Worm (Caenorhabditis elegans) whole organism, early embryonic: Measurements from ENCODE around the gene nrf-6.

Experiments used
- B0310.2 ChIP-seq: sonication (generic microtip); optimal IDR thresholded peaks from 2 replicates; lab custom pipeline; 2016; ENCODE audit warnings: mild to moderate bottlenecking, missing genetic modification characterization, missing compliant biosample characterization
- F13C5.2 ChIP-seq: sonication (generic microtip); optimal IDR thresholded peaks from 2 replicates; lab custom pipeline; 2017; ENCODE audit warnings: mild to moderate bottlenecking, missing genetic modification characterization, inconsistent platforms, missing compliant biosample characterization
- aly-1 ChIP-seq: sonication (generic microtip); optimal IDR thresholded peaks from 2 replicates; lab custom pipeline; 2016; ENCODE audit warnings: missing genetic modification characterization, missing compliant biosample characterization
- ama-1 ChIP-seq: fragments of 150-350 bp; optimal IDR thresholded peaks from 2 replicates; lab custom pipeline; 2014
- ceh-13 ChIP-seq: fragments of 200-800 bp; sonication (Bioruptor generic); optimal IDR thresholded peaks from 2 replicates; lab custom pipeline; 2018; ENCODE audit warnings: mild to moderate bottlenecking, missing genetic modification characterization, missing compliant biosample characterization
- ceh-36 ChIP-seq: sonication (generic microtip); optimal IDR thresholded peaks from 2 replicates; lab custom pipeline; 2016; ENCODE audit warnings: missing genetic modification characterization, inconsistent platforms, missing compliant biosample characterization
- ets-7 ChIP-seq: sonication (generic microtip); optimal IDR thresholded peaks from 2 replicates; lab custom pipeline; 2016; ENCODE audit warnings: missing genotype, missing genetic modification characterization, missing compliant biosample characterization
- flt-1 ChIP-seq: fragments of 200-800 bp; sonication (Bioruptor generic); IDR thresholded peaks from 2 replicates; pipeline ENCODE4 v1.3.6; 2022; ENCODE audit warnings: missing genetic modification characterization, missing compliant biosample characterization
- hmbx-1 ChIP-seq: sonication (generic microtip); optimal IDR thresholded peaks from 2 replicates; lab custom pipeline; 2016; ENCODE audit warnings: mild to moderate bottlenecking, missing genetic modification characterization, missing compliant biosample characterization
- hmg-4 ChIP-seq: fragments of 200-800 bp; sonication (Bioruptor generic); optimal IDR thresholded peaks from 2 replicates; lab custom pipeline; 2018; ENCODE audit warnings: mild to moderate bottlenecking, missing genetic modification characterization, missing compliant biosample characterization
- hnd-1 ChIP-seq: sonication (generic microtip); optimal IDR thresholded peaks from 2 replicates; lab custom pipeline; 2016; ENCODE audit warnings: missing genetic modification characterization, missing compliant biosample characterization
- pes-1 ChIP-seq: fragments of 200-800 bp; sonication (Bioruptor generic); IDR thresholded peaks from 2 replicates; pipeline ENCODE4 v1.3.6; 2022; ENCODE audit warnings: missing genetic modification reagents, missing genetic modification characterization, missing compliant biosample characterization
- scrt-1 ChIP-seq: fragments of 200-800 bp; sonication (Bioruptor generic); IDR thresholded peaks from 2 replicates; pipeline ENCODE4 v1.3.6; 2022; ENCODE audit warnings: missing genetic modification characterization, missing compliant biosample characterization
- sea-1 ChIP-seq: fragments of 200-800 bp; sonication (Bioruptor generic); conservative IDR thresholded peaks from 2 replicates; pipeline ENCODE4 v1.3.6; 2022; ENCODE audit warnings: missing genetic modification characterization, missing compliant biosample characterization
- tbx-11 ChIP-seq: fragments of 200-800 bp; sonication (Bioruptor generic); IDR thresholded peaks from 2 replicates; pipeline ENCODE4 v1.3.6; 2022; ENCODE audit warnings: missing genetic modification characterization, missing compliant biosample characterization
- tbx-37 ChIP-seq: fragments of 200-800 bp; sonication (Bioruptor generic); conservative IDR thresholded peaks from 2 replicates; pipeline ENCODE4 v1.3.6; 2022; ENCODE audit warnings: missing genetic modification reagents, missing genetic modification characterization, missing compliant biosample characterization
- tra-4 ChIP-seq: sonication (generic microtip); optimal IDR thresholded peaks from 2 replicates; lab custom pipeline; 2017; ENCODE audit warnings: missing genetic modification characterization, missing compliant biosample characterization

nrf-6 gene

ce11 chrII:8041642-8042041 is 9.1 kb upstream of the nrf-6 start:
- TF ChIP-seq ceh-13 (GFP tag; lab: Kevin White, UChicago) (no peak), ceh-36 (tag; lab: Kevin White, UChicago) (no peak), ets-7 (tag; lab: Kevin White, UChicago) (no peak), tbx-11 (GFP tag; lab: Robert Waterston, UW) (no peak), hmbx-1 (tag; lab: Kevin White, UChicago) (no peak), F13C5.2 (no peak), tra-4 (tag; lab: Kevin White, UChicago) (no peak), aly-1 (tag; lab: Kevin White, UChicago) (no peak), pes-1 (GFP tag; lab: Robert Waterston, UW) (no peak), sea-1 (no peak), hnd-1 (no peak), ama-1 (lab: Kevin White, UChicago) (no peak), flt-1 (GFP tag; lab: Robert Waterston, UW) (no peak), scrt-1 (GFP tag; lab: Robert Waterston, UW) (no peak), tbx-37 (GFP tag; lab: Robert Waterston, UW) (no peak), B0310.2 (tag; lab: Kevin White, UChicago) (no peak), hmg-4 (GFP tag; lab: Kevin White, UChicago) (no peak)

- TF ChIP-seq ceh-36 (tag; lab: Kevin White, UChicago) (no peak), tbx-37 (GFP tag; lab: Robert Waterston, UW) (0 out of 2 replicates have a peak, but pooled peaks have one; percentile 7)
Observed at ce11 chrII:8039416-8039815, 6.9 kb upstream of the nrf-6 start, which contains the start of the genes ubh-4 and algn-6. TSS of gene ubh-4 (minus strand) at chrII:8039597. TSS of gene algn-6 (plus strand) at chrII:8039802.

- no peak for TF ChIP-seq tbx-37 (GFP tag; lab: Robert Waterston, UW)
- no peak for TF ChIP-seq ets-7 (tag; lab: Kevin White, UChicago)
- no peak for TF ChIP-seq ceh-13 (GFP tag; lab: Kevin White, UChicago)
- no peak for TF ChIP-seq aly-1 (tag; lab: Kevin White, UChicago)
- no peak for TF ChIP-seq F13C5.2
- no peak for TF ChIP-seq sea-1
- no peak for TF ChIP-seq ceh-36 (tag; lab: Kevin White, UChicago)
- TF ChIP-seq flt-1 (GFP tag; lab: Robert Waterston, UW): no peak
- TF ChIP-seq hmbx-1 (tag; lab: Kevin White, UChicago): no peak
- no peak for TF ChIP-seq ama-1 (lab: Kevin White, UChicago)
- no peak for TF ChIP-seq pes-1 (GFP tag; lab: Robert Waterston, UW)
- TF ChIP-seq scrt-1 (GFP tag; lab: Robert Waterston, UW): no peak
- no peak for TF ChIP-seq tra-4 (tag; lab: Kevin White, UChicago)
- no peak for TF ChIP-seq tbx-11 (GFP tag; lab: Robert Waterston, UW)
Observed at ce11 chrII:8037863-8038262, 5.4 kb upstream of the nrf-6 start, which contains the start of gene C08B11.9. TSS of gene C08B11.9 (minus strand) at chrII:8038169.

ce11 chrII:8037246-8037645 is 4.7 kb upstream of the nrf-6 start, which contains the start of gene arp-6:
TSS of gene arp-6 (minus strand) at chrII:8037346.
- TF ChIP-seq sea-1 (no peak), tra-4 (tag; lab: Kevin White, UChicago) (no peak), flt-1 (GFP tag; lab: Robert Waterston, UW) (no peak), aly-1 (tag; lab: Kevin White, UChicago) (no peak), B0310.2 (tag; lab: Kevin White, UChicago) (no peak), ceh-13 (GFP tag; lab: Kevin White, UChicago) (no peak), ama-1 (lab: Kevin White, UChicago) (no peak), tbx-11 (GFP tag; lab: Robert Waterston, UW) (no peak), pes-1 (GFP tag; lab: Robert Waterston, UW) (no peak), tbx-37 (GFP tag; lab: Robert Waterston, UW) (no peak), ets-7 (tag; lab: Kevin White, UChicago) (no peak), hnd-1 (no peak), hmg-4 (GFP tag; lab: Kevin White, UChicago) (no peak), scrt-1 (GFP tag; lab: Robert Waterston, UW) (no peak), F13C5.2 (no peak)

ce11 chrII:8035667-8036066 is 3.2 kb upstream of the nrf-6 start, which contains the start of gene sap-49:
TSS of gene sap-49 (minus strand) at chrII:8035767.
- no peak for TF ChIP-seq hnd-1
- no peak for TF ChIP-seq B0310.2 (tag; lab: Kevin White, UChicago)
- no peak for TF ChIP-seq sea-1
- no peak for TF ChIP-seq hmbx-1 (tag; lab: Kevin White, UChicago)
- TF ChIP-seq ceh-13 (GFP tag; lab: Kevin White, UChicago): no peak
- no peak for TF ChIP-seq tra-4 (tag; lab: Kevin White, UChicago)
- TF ChIP-seq hmg-4 (GFP tag; lab: Kevin White, UChicago): no peak
- no peak for TF ChIP-seq ets-7 (tag; lab: Kevin White, UChicago)
- no peak for TF ChIP-seq aly-1 (tag; lab: Kevin White, UChicago)
- TF ChIP-seq tbx-37 (GFP tag; lab: Robert Waterston, UW): no peak
- no peak for TF ChIP-seq F13C5.2
- TF ChIP-seq pes-1 (GFP tag; lab: Robert Waterston, UW): no peak
- no peak for TF ChIP-seq ama-1 (lab: Kevin White, UChicago)
- no peak for TF ChIP-seq flt-1 (GFP tag; lab: Robert Waterston, UW)

- TF ChIP-seq tbx-11 (GFP tag; lab: Robert Waterston, UW) (no peak), ceh-13 (GFP tag; lab: Kevin White, UChicago) (no peak), hmbx-1 (tag; lab: Kevin White, UChicago) (no peak), hmg-4 (GFP tag; lab: Kevin White, UChicago) (no peak), scrt-1 (GFP tag; lab: Robert Waterston, UW) (no peak), tbx-37 (GFP tag; lab: Robert Waterston, UW) (no peak), pes-1 (GFP tag; lab: Robert Waterston, UW) (no peak), sea-1 (no peak), tra-4 (tag; lab: Kevin White, UChicago) (no peak), flt-1 (GFP tag; lab: Robert Waterston, UW) (no peak), ama-1 (lab: Kevin White, UChicago) (no peak), aly-1 (tag; lab: Kevin White, UChicago) (no peak), ceh-36 (tag; lab: Kevin White, UChicago) (no peak), F13C5.2 (no peak), ets-7 (tag; lab: Kevin White, UChicago) (no peak), hnd-1 (no peak), B0310.2 (tag; lab: Kevin White, UChicago) (no peak)
Observed at ce11 chrII:8034617-8035016, 2.1 kb upstream of the nrf-6 start.
